Worm (Caenorhabditis elegans): ENCODE measurements around the gene mpz-5.

- TF ChIP-seq T22C8.4 (GFP tag; IDR thresholded peaks at IDR 0.05) (no peak), flt-1 (GFP tag; IDR thresholded peaks at IDR 0.05) (no peak), tab-1 (GFP tag; IDR thresholded peaks at IDR 0.05) (no peak), klf-2 (GFP tag; conservative IDR thresholded peaks at IDR 0.05) (no peak), ztf-29 (GFP tag; IDR thresholded peaks at IDR 0.05) (no peak)
Measured at ce11 chrIV:10345486-10345885, 28.1 kb downstream of the mpz-5 start.
